Worm (Caenorhabditis elegans): ENCODE measurements around the gene ddl-2.

ddl-2 gene

DNA sequence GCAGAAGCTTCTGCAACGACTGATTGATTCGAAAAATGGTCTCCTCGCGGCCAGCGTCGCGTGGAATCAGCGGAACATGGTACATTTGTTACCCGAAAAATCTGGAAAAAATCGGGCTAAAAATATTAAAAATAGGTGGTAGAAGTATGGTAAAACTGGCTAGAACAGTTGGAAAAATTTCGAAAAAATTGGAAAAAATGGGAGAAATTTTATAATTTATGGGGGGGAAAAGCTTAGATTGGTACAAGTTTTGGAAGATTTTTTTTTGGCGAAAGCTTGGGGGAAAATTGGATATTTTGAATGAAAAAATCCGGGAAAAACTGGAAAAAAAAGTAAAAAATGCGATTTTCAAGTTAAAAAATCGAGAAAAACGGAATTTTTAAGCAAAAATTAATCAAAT is at the start of gene ddl-2:
ddl-2 (minus strand) TSS at position 101 of the 400 bp plus-strand sequence.
- TF ChIP-seq cog-1 (tag; optimal IDR thresholded peaks at IDR 0.05) = no peak
- no peak for TF ChIP-seq T22C8.4 (GFP tag; IDR thresholded peaks at IDR 0.05)

DNA sequence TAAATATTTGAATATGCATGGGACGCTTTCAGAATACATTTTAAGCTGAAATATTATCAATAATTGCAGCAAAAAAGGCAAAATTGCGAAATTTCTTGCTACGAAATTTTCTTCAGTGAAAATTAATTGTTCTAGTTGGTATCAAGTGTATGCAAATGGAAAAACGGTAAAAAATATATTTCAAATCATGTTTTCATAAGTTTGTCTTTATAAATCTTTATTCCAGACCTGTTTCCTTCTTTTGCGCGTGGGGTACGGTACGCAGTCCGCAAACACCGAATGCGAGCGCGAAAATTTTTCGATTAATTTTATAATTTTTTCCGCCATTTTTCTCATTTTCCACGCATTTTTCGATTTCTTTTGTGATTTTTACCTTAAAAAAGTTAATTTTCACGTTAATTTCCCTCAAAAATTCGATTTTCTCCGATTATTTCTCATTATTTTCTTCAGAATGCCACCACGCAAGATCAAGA is 49.1 kb upstream of the ddl-2 start, which contains the start of the genes fbxc-23 and csc-1:
fbxc-23 (minus strand) TSS at position 51 of the 473 bp plus-strand sequence.
csc-1 (plus strand) TSS at position 451 of the 473 bp plus-strand sequence.
- TF ChIP-seq cog-1 (tag; optimal IDR thresholded peaks at IDR 0.05) = no peak
- no peak for TF ChIP-seq med-1 (GFP tag; optimal IDR thresholded peaks at IDR 0.05; ENCODE audit: insufficient read depth)
- TF ChIP-seq ref-1 (GFP tag; conservative IDR thresholded peaks at IDR 0.05) = no peak
- no peak for TF ChIP-seq T22C8.4 (GFP tag; IDR thresholded peaks at IDR 0.05)
- no peak for TF ChIP-seq tab-1 (GFP tag; IDR thresholded peaks at IDR 0.05)
- TF ChIP-seq flt-1 (GFP tag; IDR thresholded peaks at IDR 0.05) = no peak
- TF ChIP-seq ztf-23 (GFP tag; IDR thresholded peaks at IDR 0.05) = no peak
- no peak for TF ChIP-seq klf-2 (GFP tag; conservative IDR thresholded peaks at IDR 0.05)
- no peak for TF ChIP-seq ztf-29 (GFP tag; IDR thresholded peaks at IDR 0.05)

DNA sequence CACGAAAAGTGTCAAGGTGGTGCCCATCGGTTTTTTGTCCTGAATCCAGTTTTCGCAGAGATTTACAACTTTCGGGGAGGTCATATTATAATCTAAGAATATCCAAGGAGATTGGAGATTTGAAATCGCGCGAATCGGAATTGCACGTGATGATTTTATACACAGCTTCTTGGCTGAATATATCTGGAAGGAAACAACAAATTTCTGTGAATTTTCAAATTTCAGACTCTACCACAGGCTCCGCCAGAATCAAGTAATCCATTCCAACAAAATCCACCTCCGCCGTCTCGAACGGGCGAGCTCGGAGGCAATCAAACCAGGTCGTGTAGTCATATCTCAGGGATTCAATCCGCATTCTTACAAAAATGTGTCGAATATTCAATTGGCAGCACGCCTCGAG is 47.8 kb upstream of the ddl-2 start:
- TF ChIP-seq T22C8.4 (GFP tag; IDR thresholded peaks at IDR 0.05) (no peak), flt-1 (GFP tag; IDR thresholded peaks at IDR 0.05) (no peak), ztf-23 (GFP tag; IDR thresholded peaks at IDR 0.05) (no peak), klf-2 (GFP tag; conservative IDR thresholded peaks at IDR 0.05) (no peak), ztf-29 (GFP tag; IDR thresholded peaks at IDR 0.05) (no peak), ref-1 (GFP tag; conservative IDR thresholded peaks at IDR 0.05) (no peak), cog-1 (tag; optimal IDR thresholded peaks at IDR 0.05) (no peak), med-1 (GFP tag; optimal IDR thresholded peaks at IDR 0.05; ENCODE audit: insufficient read depth) (no peak)

- TF ChIP-seq cog-1 (tag; optimal IDR thresholded peaks at IDR 0.05) (no peak), klf-2 (GFP tag; conservative IDR thresholded peaks at IDR 0.05) (no peak), ztf-23 (GFP tag; IDR thresholded peaks at IDR 0.05) (no peak), ref-1 (GFP tag; conservative IDR thresholded peaks at IDR 0.05) (no peak), ztf-29 (GFP tag; IDR thresholded peaks at IDR 0.05) (no peak), T22C8.4 (GFP tag; IDR thresholded peaks at IDR 0.05) (no peak), tab-1 (GFP tag; IDR thresholded peaks at IDR 0.05) (no peak), flt-1 (GFP tag; IDR thresholded peaks at IDR 0.05) (no peak)
These were observed 46.3 kb upstream of the ddl-2 start, which contains the start of gene clec-146 for ce11 chrII:13593659-13594221. TSS of gene clec-146 (minus strand) at chrII:13593774.

DNA sequence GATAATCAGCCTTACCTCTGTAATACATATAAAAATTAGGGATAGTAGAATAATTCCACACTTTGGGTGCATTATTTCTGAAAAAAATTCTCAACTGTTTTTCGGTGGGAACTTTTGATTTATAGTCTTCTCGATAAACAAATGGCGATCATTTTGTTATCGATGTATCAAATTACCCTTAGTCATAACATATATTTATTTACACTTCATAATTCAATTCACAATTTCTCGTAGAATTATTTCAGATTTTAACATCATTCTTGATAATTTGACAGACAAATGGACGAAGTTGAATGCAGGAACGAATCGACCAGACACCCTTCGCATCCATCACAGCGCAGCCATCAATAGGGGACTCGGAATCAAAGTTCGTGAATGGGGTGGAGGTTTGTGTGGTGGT is 43.0 kb upstream of the ddl-2 start, which contains the start of gene clec-145:
clec-145 (minus strand) TSS at position 101 of the 400 bp plus-strand sequence.
- TF ChIP-seq tab-1 (GFP tag; IDR thresholded peaks at IDR 0.05) = no peak
- TF ChIP-seq ztf-23 (GFP tag; IDR thresholded peaks at IDR 0.05) = no peak
- TF ChIP-seq T22C8.4 (GFP tag; IDR thresholded peaks at IDR 0.05) = no peak
- TF ChIP-seq ref-1 (GFP tag; conservative IDR thresholded peaks at IDR 0.05) = no peak
- TF ChIP-seq med-1 (GFP tag; optimal IDR thresholded peaks at IDR 0.05; ENCODE audit: insufficient read depth) = no peak
- TF ChIP-seq cog-1 (tag; optimal IDR thresholded peaks at IDR 0.05) = no peak
- no peak for TF ChIP-seq klf-2 (GFP tag; conservative IDR thresholded peaks at IDR 0.05)
- TF ChIP-seq flt-1 (GFP tag; IDR thresholded peaks at IDR 0.05) = no peak
- no peak for TF ChIP-seq ztf-29 (GFP tag; IDR thresholded peaks at IDR 0.05)

- TF ChIP-seq flt-1 (GFP tag; IDR thresholded peaks at IDR 0.05) (no peak), ref-1 (GFP tag; conservative IDR thresholded peaks at IDR 0.05) (no peak)
These were observed 38.3 kb upstream of the ddl-2 start, which contains the start of gene Y48E1B.8 for ce11 chrII:13585655-13586170. TSS of gene Y48E1B.8 (plus strand) at chrII:13585705.

ce11 chrII:13575018-13575948 is 27.8 kb upstream of the ddl-2 start, which contains the start of the genes mrpl-37 and lin-38:
TSS of gene mrpl-37 (minus strand) at chrII:13575068.
TSS of gene lin-38 (plus strand) at chrII:13575925.
- TF ChIP-seq T22C8.4 (GFP tag; IDR thresholded peaks at IDR 0.05) (peak; percentile 24; the same call in 1 of the 2 replicates), klf-2 (GFP tag; conservative IDR thresholded peaks at IDR 0.05) (no peak), cog-1 (tag; optimal IDR thresholded peaks at IDR 0.05) (peak; percentile 33), ztf-29 (GFP tag; IDR thresholded peaks at IDR 0.05) (no peak), ztf-23 (GFP tag; IDR thresholded peaks at IDR 0.05) (no peak), flt-1 (GFP tag; IDR thresholded peaks at IDR 0.05) (no peak; the same call in 1 of the 2 replicates), ref-1 (GFP tag; conservative IDR thresholded peaks at IDR 0.05) (no peak), med-1 (GFP tag; optimal IDR thresholded peaks at IDR 0.05; ENCODE audit: insufficient read depth) (no peak), tab-1 (GFP tag; IDR thresholded peaks at IDR 0.05) (no peak)

DNA sequence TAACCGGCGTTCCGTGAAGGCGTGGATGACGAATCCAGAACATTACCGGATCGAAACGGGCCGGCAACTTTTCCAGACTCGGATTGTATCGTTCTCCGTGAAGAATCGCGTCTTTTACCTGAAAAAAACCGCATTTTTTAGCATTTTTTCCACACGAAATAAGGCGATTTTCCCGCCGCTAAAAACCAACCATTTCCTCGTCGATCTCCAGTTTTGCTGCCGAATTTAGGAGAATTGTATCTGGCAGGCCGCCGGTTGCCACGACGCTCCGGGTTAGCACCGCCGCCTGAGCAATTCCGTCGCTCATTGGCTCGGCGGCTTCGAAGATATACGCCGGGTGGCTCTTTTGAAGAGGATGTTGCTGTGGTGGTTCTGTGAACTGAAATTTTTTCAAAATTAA is 26.9 kb upstream of the ddl-2 start:
- TF ChIP-seq cog-1 (tag; optimal IDR thresholded peaks at IDR 0.05) (no peak), med-1 (GFP tag; optimal IDR thresholded peaks at IDR 0.05; ENCODE audit: insufficient read depth) (no peak), tab-1 (GFP tag; IDR thresholded peaks at IDR 0.05) (no peak), T22C8.4 (GFP tag; IDR thresholded peaks at IDR 0.05) (no peak), klf-2 (GFP tag; conservative IDR thresholded peaks at IDR 0.05) (no peak), ztf-29 (GFP tag; IDR thresholded peaks at IDR 0.05) (no peak), flt-1 (GFP tag; IDR thresholded peaks at IDR 0.05) (no peak), ref-1 (GFP tag; conservative IDR thresholded peaks at IDR 0.05) (no peak), ztf-23 (GFP tag; IDR thresholded peaks at IDR 0.05) (no peak)

DNA sequence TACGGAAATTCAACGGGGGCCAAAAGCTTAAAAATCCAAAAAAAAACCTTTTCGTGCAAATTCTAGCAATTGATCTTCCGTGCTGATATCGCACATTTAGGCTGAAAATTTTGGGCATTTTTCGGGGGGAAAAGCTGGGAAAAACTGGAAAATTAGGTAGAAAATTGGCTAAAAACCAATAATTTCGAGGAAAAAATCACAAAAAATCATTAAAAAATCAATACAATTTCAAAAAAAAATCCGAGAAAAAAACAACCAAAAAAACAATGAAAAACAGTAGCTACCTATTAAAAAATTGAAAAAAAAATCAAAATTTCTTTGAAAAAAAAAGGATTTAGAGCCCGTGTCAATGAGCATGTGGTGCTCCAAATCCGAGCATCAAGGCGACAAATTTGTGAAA is 20.4 kb upstream of the ddl-2 start, which contains the start of gene Y48E1B.3:
Y48E1B.3 (minus strand) TSS at position 101 of the 400 bp plus-strand sequence.
- TF ChIP-seq ztf-23 (GFP tag; IDR thresholded peaks at IDR 0.05) (no peak), ztf-29 (GFP tag; IDR thresholded peaks at IDR 0.05) (no peak), tab-1 (GFP tag; IDR thresholded peaks at IDR 0.05) (no peak), klf-2 (GFP tag; conservative IDR thresholded peaks at IDR 0.05) (no peak), ref-1 (GFP tag; conservative IDR thresholded peaks at IDR 0.05) (no peak), cog-1 (tag; optimal IDR thresholded peaks at IDR 0.05) (no peak), T22C8.4 (GFP tag; IDR thresholded peaks at IDR 0.05) (no peak), flt-1 (GFP tag; IDR thresholded peaks at IDR 0.05) (no peak), med-1 (GFP tag; optimal IDR thresholded peaks at IDR 0.05; ENCODE audit: insufficient read depth) (no peak)
